Fruit fly (Drosophila melanogaster): ENCODE data around the gene CG9743.
A peak's percentile ranks its signal among the peaks of the same experiment; 100 is the strongest.

The CG9743 gene

DNA sequence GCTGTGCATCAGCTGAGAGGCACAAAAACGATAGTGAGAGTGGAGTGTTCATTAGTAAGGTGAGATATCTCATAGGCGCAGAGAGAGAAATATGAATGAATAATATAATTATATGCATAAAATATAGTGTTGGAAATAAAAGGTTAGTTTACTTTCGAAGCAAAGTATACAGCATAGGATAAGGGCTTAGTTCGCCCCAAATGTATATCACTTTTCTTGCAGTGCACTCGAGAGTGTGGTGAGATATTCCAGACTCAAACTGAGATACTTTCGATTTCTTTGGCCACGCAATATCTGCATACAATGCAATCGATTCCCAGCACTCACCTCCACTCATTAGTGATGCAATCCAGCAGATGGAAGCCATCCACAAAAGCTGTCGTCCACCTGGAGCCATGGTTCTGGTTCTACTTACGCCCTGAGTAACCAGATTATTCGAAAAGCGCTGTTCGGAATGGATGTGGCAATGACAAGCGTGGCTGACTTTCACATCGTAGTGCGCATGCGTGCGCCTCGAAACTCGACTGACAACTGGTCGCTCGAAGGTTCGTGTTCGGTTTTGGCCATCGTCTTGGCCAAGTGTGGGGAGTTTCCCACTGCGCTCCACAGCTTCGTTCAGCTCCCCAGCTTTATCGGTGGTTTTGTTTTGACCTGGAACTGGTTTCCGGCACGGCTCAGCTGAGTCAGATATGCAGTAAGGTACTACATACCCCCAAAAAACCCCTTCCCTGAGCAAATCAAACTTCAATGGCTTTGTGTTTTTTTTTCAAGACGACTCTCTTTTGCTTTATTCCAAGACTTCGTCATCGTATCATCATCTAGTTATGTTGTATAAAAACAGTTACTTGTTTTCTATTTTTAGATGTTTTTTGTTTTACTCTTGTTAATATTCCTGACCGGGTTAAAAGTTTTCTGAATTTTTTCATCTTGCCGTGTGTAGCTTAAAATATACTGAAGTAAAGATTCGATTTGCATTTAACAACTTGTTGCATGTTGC lies 31.8 kb downstream of the CG9743 start, which contains the start of gene Rsod (continued):
- TF ChIP-seq Atf3 (GFP tag; optimal IDR thresholded peaks at IDR 0.05) (no peak), unc-4 (GFP tag; IDR thresholded peaks at IDR 0.05; ENCODE audit: partially characterized antibody) (no peak), CG12104 (GFP tag; optimal IDR thresholded peaks at IDR 0.05) (peak; percentile 28), ara (GFP tag; IDR thresholded peaks at IDR 0.05) (peak; percentile 76), Pdp1 (GFP tag; optimal IDR thresholded peaks at IDR 0.05) (peak in 1 of 2 experiments; percentile 32), CG10979 (tag; optimal IDR thresholded peaks at IDR 0.05) (peak; percentile 68), CG12769 (tag; optimal IDR thresholded peaks at IDR 0.05) (peak; percentile 65), pros (GFP tag; optimal IDR thresholded peaks at IDR 0.05) (peak; percentile 56), pan (optimal IDR thresholded peaks at IDR 0.05) (no peak), pan (GFP tag; optimal IDR thresholded peaks at IDR 0.05 in 1 of 2, IDR thresholded peaks at IDR 0.05 in 1 of 2) (peak in 1 of 2 experiments; percentile 86), gcm (GFP tag; optimal IDR thresholded peaks at IDR 0.05) (peak; percentile 14), Bteb2 (GFP tag; optimal IDR thresholded peaks at IDR 0.05) (no peak), CG30403 (GFP tag; optimal IDR thresholded peaks at IDR 0.05) (peak; percentile 49), CG10654 (GFP tag; optimal IDR thresholded peaks at IDR 0.05) (peak; percentile 40), CG16815 (GFP tag; optimal IDR thresholded peaks at IDR 0.05) (peak; percentile 9), otp (GFP tag; IDR thresholded peaks at IDR 0.05) (peak; percentile 84), zfh1 (GFP tag; IDR thresholded peaks at IDR 0.05) (peak; percentile 83), Lhr (GFP tag; optimal IDR thresholded peaks at IDR 0.05) (peak; percentile 16), Scr (GFP tag; IDR thresholded peaks at IDR 0.05; ENCODE audit: partially characterized antibody) (no peak), Mes4 (GFP tag; optimal IDR thresholded peaks at IDR 0.05) (no peak), CG9437 (GFP tag; optimal IDR thresholded peaks at IDR 0.05) (peak; percentile 15), CG14014 (GFP tag; IDR thresholded peaks at IDR 0.05) (peak; percentile 66; the same call in 1 of the 2 replicates), CG33557 (GFP tag; optimal IDR thresholded peaks at IDR 0.05) (peak; percentile 50), CG6689 (GFP tag; IDR thresholded peaks at IDR 0.05) (peak; percentile 79), CG5180 (GFP tag; optimal IDR thresholded peaks at IDR 0.05) (no peak), HHEX (GFP tag; optimal IDR thresholded peaks at IDR 0.05) (peak; percentile 38), CG32767 (GFP tag; IDR thresholded peaks at IDR 0.05) (peak; percentile 38; the same call in 1 of the 2 replicates), Oli (tag; optimal IDR thresholded peaks at IDR 0.05) (peak; percentile 56), gsb (GFP tag; IDR thresholded peaks at IDR 0.05) (peak; percentile 55; the same call in 1 of the 2 replicates), insv (GFP tag; optimal IDR thresholded peaks at IDR 0.05) (no peak), nmo (GFP tag; optimal IDR thresholded peaks at IDR 0.05) (peak; percentile 55), CG17612 (GFP tag; IDR thresholded peaks at IDR 0.05) (peak; percentile 48), CG11695 (GFP tag; IDR thresholded peaks at IDR 0.05) (peak; percentile 59; the same call in 2 of the 3 replicates), CG18764 (GFP tag; optimal IDR thresholded peaks at IDR 0.05) (no peak), CG13775 (GFP tag; optimal IDR thresholded peaks at IDR 0.05) (peak; percentile 26), CG8924 (tag; optimal IDR thresholded peaks at IDR 0.05) (peak; percentile 33), CG13287 (GFP tag; IDR thresholded peaks at IDR 0.05; ENCODE audit: partially characterized antibody) (no peak), exex (tag; optimal IDR thresholded peaks at IDR 0.05) (no peak), CG3726 (GFP tag; IDR thresholded peaks at IDR 0.05) (peak; percentile 64; the same call in 2 of the 3 replicates), CG16813 (GFP tag; IDR thresholded peaks at IDR 0.05; ENCODE audit: partially characterized antibody) (no peak), toy (GFP tag; IDR thresholded peaks at IDR 0.05) (peak; percentile 60), CG10209 (GFP tag; optimal IDR thresholded peaks at IDR 0.05) (peak; percentile 44), CG11247 (GFP tag; IDR thresholded peaks at IDR 0.05) (peak; percentile 44), CG8281 (tag; optimal IDR thresholded peaks at IDR 0.05) (no peak), Gug (GFP tag; IDR thresholded peaks at IDR 0.05) (peak; percentile 51; the same call in 2 of the 4 replicates), sisA (GFP tag; IDR thresholded peaks at IDR 0.05) (peak; percentile 74), CG1647 (GFP tag; optimal IDR thresholded peaks at IDR 0.05) (no peak)

Measured in whole organism, embryonic.